Worm (Caenorhabditis elegans) whole organism, early embryonic: ENCODE results near the gene fkh-2.

Experiments used
- F13C5.2 ChIP-seq: sonication (generic microtip); optimal IDR thresholded peaks from 2 replicates; lab custom pipeline; 2017; ENCODE audit warnings: mild to moderate bottlenecking, missing genetic modification characterization, inconsistent platforms, missing compliant biosample characterization
- ama-1 ChIP-seq: fragments of 150-350 bp; optimal IDR thresholded peaks from 2 replicates; lab custom pipeline; 2014
- ceh-13 ChIP-seq: fragments of 200-800 bp; sonication (Bioruptor generic); optimal IDR thresholded peaks from 2 replicates; lab custom pipeline; 2018; ENCODE audit warnings: mild to moderate bottlenecking, missing genetic modification characterization, missing compliant biosample characterization
- ceh-36 ChIP-seq: sonication (generic microtip); optimal IDR thresholded peaks from 2 replicates; lab custom pipeline; 2016; ENCODE audit warnings: missing genetic modification characterization, inconsistent platforms, missing compliant biosample characterization
- ets-7 ChIP-seq: sonication (generic microtip); optimal IDR thresholded peaks from 2 replicates; lab custom pipeline; 2016; ENCODE audit warnings: missing genotype, missing genetic modification characterization, missing compliant biosample characterization
- hnd-1 ChIP-seq: sonication (generic microtip); optimal IDR thresholded peaks from 2 replicates; lab custom pipeline; 2016; ENCODE audit warnings: missing genetic modification characterization, missing compliant biosample characterization
- tbx-11 ChIP-seq: fragments of 200-800 bp; sonication (Bioruptor generic); IDR thresholded peaks from 2 replicates; pipeline ENCODE4 v1.3.6; 2022; ENCODE audit warnings: missing genetic modification characterization, missing compliant biosample characterization
- tra-4 ChIP-seq: sonication (generic microtip); optimal IDR thresholded peaks from 2 replicates; lab custom pipeline; 2017; ENCODE audit warnings: missing genetic modification characterization, missing compliant biosample characterization

ce11 chrX:3733321-3733720, 8.8 kb downstream of the fkh-2 start:
- TF ChIP-seq ceh-36 = no peak
- no peak for TF ChIP-seq tbx-11
- TF ChIP-seq ama-1 (lab: Kevin White, UChicago) = no peak
- no peak for TF ChIP-seq hnd-1
- no peak for TF ChIP-seq tra-4 (tag; lab: Kevin White, UChicago)
- TF ChIP-seq F13C5.2 (tag; lab: Kevin White, UChicago) = no peak
- no peak for TF ChIP-seq ets-7 (tag; lab: Kevin White, UChicago)
- TF ChIP-seq ceh-13 (GFP tag; lab: Kevin White, UChicago) = no peak
